Fruit fly (Drosophila melanogaster): ENCODE results near the gene gcm2.

Gene gcm2

dm6 chr2L:9564527-9564926 is 43.8 kb upstream of the gcm2 start (continued):
- TF ChIP-seq HmgD (GFP tag; optimal IDR thresholded peaks at IDR 0.05) (no peak), kah (GFP tag; optimal IDR thresholded peaks at IDR 0.05) (no peak), gce (GFP tag; IDR thresholded peaks at IDR 0.05) (no peak), stwl (tag; optimal IDR thresholded peaks at IDR 0.05) (no peak), Antp (GFP tag; optimal IDR thresholded peaks at IDR 0.05) (no peak), Hr51 (GFP tag; optimal IDR thresholded peaks at IDR 0.05) (peak in 1 of 2 experiments; percentile 74), CG7786 (GFP tag; optimal IDR thresholded peaks at IDR 0.05) (no peak), fd3F (GFP tag; optimal IDR thresholded peaks at IDR 0.05) (peak; percentile 41), emc (GFP tag; optimal IDR thresholded peaks at IDR 0.05) (no peak), Six4 (GFP tag; optimal IDR thresholded peaks at IDR 0.05) (no peak), CG14014 (GFP tag; IDR thresholded peaks at IDR 0.05) (no peak), CG12219 (GFP tag; optimal IDR thresholded peaks at IDR 0.05) (peak; percentile 17), stc (GFP tag; IDR thresholded peaks at IDR 0.05) (no peak), Aef1 (GFP tag; IDR thresholded peaks at IDR 0.05) (peak; percentile 57; the same call in 2 of the 3 replicates), CG6272 (GFP tag; IDR thresholded peaks at IDR 0.05) (no peak), CG17186 (GFP tag; optimal IDR thresholded peaks at IDR 0.05) (no peak), Bdp1 (GFP tag; optimal IDR thresholded peaks at IDR 0.05) (no peak), ranshi (GFP tag; IDR thresholded peaks at IDR 0.05) (no peak), CG11504 (tag; optimal IDR thresholded peaks at IDR 0.05) (peak; percentile 73), CG7556 (GFP tag; optimal IDR thresholded peaks at IDR 0.05) (peak; percentile 58), twi (tag; optimal IDR thresholded peaks at IDR 0.05) (no peak), exex (tag; optimal IDR thresholded peaks at IDR 0.05) (no peak), Chrac-16 (GFP tag; optimal IDR thresholded peaks at IDR 0.05) (no peak), Dad (GFP tag; optimal IDR thresholded peaks at IDR 0.05) (no peak), Sox100B (GFP tag; optimal IDR thresholded peaks at IDR 0.05) (peak; percentile 37), Elba2 (GFP tag; optimal IDR thresholded peaks at IDR 0.05) (no peak), trem (tag; optimal IDR thresholded peaks at IDR 0.05) (no peak), Oaz (GFP tag; IDR thresholded peaks at IDR 0.05) (no peak), maf-S (GFP tag; optimal IDR thresholded peaks at IDR 0.05) (no peak), Ptx1 (GFP tag; IDR thresholded peaks at IDR 0.05) (peak; percentile 57), Lim3 (GFP tag; IDR thresholded peaks at IDR 0.05) (no peak), crc (GFP tag; optimal IDR thresholded peaks at IDR 0.05) (no peak), CG14667 (GFP tag; IDR thresholded peaks at IDR 0.05) (no peak), CG18011 (GFP tag; optimal IDR thresholded peaks at IDR 0.05) (no peak), CG11247 (GFP tag; IDR thresholded peaks at IDR 0.05) (no peak), sug (tag; optimal IDR thresholded peaks at IDR 0.05) (peak; percentile 41), vvl (GFP tag; IDR thresholded peaks at IDR 0.05) (peak; percentile 36; the same call in 1 of the 2 replicates), CG34376 (GFP tag; optimal IDR thresholded peaks at IDR 0.05) (no peak), Atf-2 (GFP tag; optimal IDR thresholded peaks at IDR 0.05) (no peak), Ets65A (GFP tag) (peak; percentile 83), CG11093 (GFP tag; IDR thresholded peaks at IDR 0.05) (no peak), CG2120 (GFP tag; optimal IDR thresholded peaks at IDR 0.05) (peak; percentile 52), bcd (GFP tag; optimal IDR thresholded peaks at IDR 0.05) (peak; percentile 50), org-1 (GFP tag; optimal IDR thresholded peaks at IDR 0.05) (no peak), ssp (GFP tag; IDR thresholded peaks at IDR 0.05) (no peak), CG30403 (GFP tag; optimal IDR thresholded peaks at IDR 0.05) (peak; percentile 50), CG10431 (GFP tag; optimal IDR thresholded peaks at IDR 0.05) (no peak), cato (GFP tag; optimal IDR thresholded peaks at IDR 0.05; ENCODE audit: borderline replicate concordance) (no peak), CG34422 (GFP tag; IDR thresholded peaks at IDR 0.05) (0 out of 3 replicates have a peak, but pooled peaks have one; percentile 18), Abd-B (GFP tag; optimal IDR thresholded peaks at IDR 0.05) (peak; percentile 33), Kr (GFP tag; optimal IDR thresholded peaks at IDR 0.05) (no peak), esg (GFP tag; conservative IDR thresholded peaks at IDR 0.05) (0 out of 2 replicates have a peak, but pooled peaks have one; percentile 24), CG2199 (GFP tag; IDR thresholded peaks at IDR 0.05) (no peak)

Data from whole organism, embryonic.